Worm (Caenorhabditis elegans): Measurements from ENCODE around the gene gtap-2.

ce11 chrIII:9764718-9765117 lies 43.6 kb upstream of the gtap-2 start:
- TF ChIP-seq tra-4 (tag; optimal IDR thresholded peaks at IDR 0.05): no peak
- TF ChIP-seq B0310.2 (tag; optimal IDR thresholded peaks at IDR 0.05): no peak
- TF ChIP-seq ama-1 (optimal IDR thresholded peaks at IDR 0.05): no peak
- TF ChIP-seq aly-1 (tag; optimal IDR thresholded peaks at IDR 0.05): no peak
- TF ChIP-seq sea-1 (GFP tag; conservative IDR thresholded peaks at IDR 0.05): 0 out of 2 replicates have a peak, but pooled peaks have one; percentile 36
- no peak for TF ChIP-seq F13C5.2 (tag; optimal IDR thresholded peaks at IDR 0.05)
- TF ChIP-seq hnd-1 (tag; optimal IDR thresholded peaks at IDR 0.05): no peak
- no peak for TF ChIP-seq ets-7 (tag; optimal IDR thresholded peaks at IDR 0.05)
- no peak for TF ChIP-seq ceh-36 (tag; optimal IDR thresholded peaks at IDR 0.05)
- TF ChIP-seq flt-1 (GFP tag; IDR thresholded peaks at IDR 0.05): no peak
- no peak for TF ChIP-seq hmg-4 (GFP tag; optimal IDR thresholded peaks at IDR 0.05)
- no peak for TF ChIP-seq tbx-11 (GFP tag; IDR thresholded peaks at IDR 0.05)
- TF ChIP-seq ceh-13 (GFP tag; optimal IDR thresholded peaks at IDR 0.05): no peak
